Fruit fly (Drosophila melanogaster) whole organism, adult: Measurements from ENCODE around the gene bol.

Source experiments
- CG11617 ChIP-seq: fragments of 200-800 bp; sonication (Bioruptor generic); optimal IDR thresholded peaks from 2 replicates; lab custom pipeline; 2017; ENCODE audit warnings: mild to moderate bottlenecking, missing biosample characterization, missing genetic modification reagents, missing genetic modification characterization
- CG12768 ChIP-seq: fragments of 200-800 bp; sonication (Bioruptor generic); optimal IDR thresholded peaks from 2 replicates; lab custom pipeline; 2017; ENCODE audit warnings: missing biosample characterization, missing genetic modification characterization, mild to moderate bottlenecking, moderate library complexity, missing genetic modification reagents
- CG14711 ChIP-seq: fragments of 200-800 bp; sonication (Bioruptor generic); optimal IDR thresholded peaks from 2 replicates; lab custom pipeline; 2018; ENCODE audit warnings: missing biosample characterization, mild to moderate bottlenecking, missing genetic modification characterization, moderate library complexity
- CG1620 ChIP-seq: fragments of 200-800 bp; sonication (Bioruptor generic); optimal IDR thresholded peaks from 2 replicates; lab custom pipeline; 2016; ENCODE audit warnings: missing biosample characterization, missing genetic modification characterization
- CG33017 ChIP-seq: fragments of 200-800 bp; sonication (Bioruptor generic); optimal IDR thresholded peaks from 2 replicates; lab custom pipeline; 2018; ENCODE audit warnings: missing biosample characterization, mild to moderate bottlenecking, missing genetic modification characterization, moderate library complexity
- CG5204 ChIP-seq: fragments of 200-800 bp; sonication (Bioruptor generic); optimal IDR thresholded peaks from 2 replicates; lab custom pipeline; 2016; ENCODE audit warnings: missing biosample characterization, missing genetic modification characterization
- CG7045 ChIP-seq: fragments of 200-800 bp; sonication (Bioruptor generic); optimal IDR thresholded peaks from 2 replicates; lab custom pipeline; 2017; ENCODE audit warnings: missing biosample characterization, mild to moderate bottlenecking, missing genetic modification characterization
- CG7101 ChIP-seq: fragments of 200-800 bp; sonication (Bioruptor generic); optimal IDR thresholded peaks from 2 replicates; lab custom pipeline; 2018; ENCODE audit warnings: missing biosample characterization, mild to moderate bottlenecking, missing genetic modification characterization, moderate library complexity
- Clk ChIP-seq: fragments of 200-800 bp; sonication (Bioruptor generic); optimal IDR thresholded peaks from 2 replicates; lab custom pipeline; 2017; ENCODE audit warnings: missing biosample characterization, missing genetic modification characterization
- Crg-1 ChIP-seq: fragments of 200-800 bp; sonication (Bioruptor generic); optimal IDR thresholded peaks from 2 replicates; lab custom pipeline; 2016; ENCODE audit warnings: missing biosample characterization, missing genetic modification characterization
- Hr96 ChIP-seq: fragments of 200-800 bp; sonication (Bioruptor generic); optimal IDR thresholded peaks from 2 replicates; lab custom pipeline; 2016; ENCODE audit warnings: missing biosample characterization, missing genetic modification characterization
- Mnt ChIP-seq: fragments of 200-800 bp; sonication (Bioruptor generic); optimal IDR thresholded peaks from 2 replicates; lab custom pipeline; 2016; ENCODE audit warnings: missing biosample characterization, mild to moderate bottlenecking, missing genetic modification characterization
- bab1 ChIP-seq: fragments of 200-800 bp; sonication (Bioruptor generic); optimal IDR thresholded peaks from 3 replicates; lab custom pipeline; 2019; ENCODE audit warnings: missing biosample characterization, mild to moderate bottlenecking, missing genetic modification characterization, moderate library complexity
- cic ChIP-seq: fragments of 200-800 bp; sonication (Bioruptor generic); optimal IDR thresholded peaks from 2 replicates; lab custom pipeline; 2017; ENCODE audit warnings: missing biosample characterization, mild to moderate bottlenecking, missing genetic modification characterization, moderate library complexity
- cnc ChIP-seq, 2 experiments: fragments of >200 bp; optimal IDR thresholded peaks; 2 replicates each; lab custom pipeline; 2017
- kay ChIP-seq: fragments of 200-800 bp; sonication (Bioruptor generic); peaks from one replicate; lab custom pipeline; 2016; ENCODE audit warnings: missing biosample characterization, missing genetic modification characterization, borderline replicate concordance
- ovo ChIP-seq: fragments of 200-800 bp; sonication (Bioruptor generic); optimal IDR thresholded peaks from 2 replicates; lab custom pipeline; 2016; ENCODE audit warnings: missing biosample characterization, missing genetic modification characterization
- pad ChIP-seq: fragments of 200-800 bp; sonication (Bioruptor generic); optimal IDR thresholded peaks from 3 replicates; lab custom pipeline; 2017; ENCODE audit warnings: missing biosample characterization, missing genetic modification characterization, mild to moderate bottlenecking, moderate library complexity, missing genetic modification reagents
- tj ChIP-seq: fragments of 200-800 bp; sonication (Bioruptor generic); optimal IDR thresholded peaks from 3 replicates; lab custom pipeline; 2017; ENCODE audit warnings: missing biosample characterization, mild to moderate bottlenecking, missing genetic modification characterization, moderate library complexity
- toe ChIP-seq: fragments of 200-800 bp; sonication (Bioruptor generic); optimal IDR thresholded peaks from 2 replicates; lab custom pipeline; 2016; ENCODE audit warnings: missing biosample characterization, missing genetic modification characterization

The bol gene

dm6 chr3L:9052798-9053541, 81.2 kb downstream of the bol start:
- TF ChIP-seq cic (GFP tag; lab: Kevin White, UChicago): peak; percentile 65
- TF ChIP-seq ovo (GFP tag; lab: Kevin White, UChicago): no peak
- TF ChIP-seq CG33017 (tag; lab: Kevin White, UChicago): no peak
- no peak for TF ChIP-seq tj (GFP tag; lab: Kevin White, UChicago)
- peak; percentile 43 for TF ChIP-seq Hr96 (GFP tag; lab: Kevin White, UChicago)
- TF ChIP-seq kay (GFP tag; lab: Kevin White, UChicago): peak; percentile 67
- no peak for TF ChIP-seq CG1620 (GFP tag; lab: Kevin White, UChicago)

- TF ChIP-seq CG12768 (GFP tag; lab: Kevin White, UChicago): no peak
- TF ChIP-seq Clk (GFP tag; lab: Kevin White, UChicago): no peak
- TF ChIP-seq bab1 (GFP tag; lab: Kevin White, UChicago): no peak
- TF ChIP-seq cic (GFP tag; lab: Kevin White, UChicago): no peak
- no peak for TF ChIP-seq ovo (GFP tag; lab: Kevin White, UChicago)
- TF ChIP-seq Mnt (GFP tag; lab: Kevin White, UChicago): no peak
- no peak for TF ChIP-seq cnc (optimal IDR thresholded peaks at IDR 0.05; lab: Kevin White, UChicago)
- TF ChIP-seq CG11617 (GFP tag; lab: Kevin White, UChicago): no peak
- TF ChIP-seq CG7101: no peak
- TF ChIP-seq CG1620 (GFP tag; lab: Kevin White, UChicago): no peak
- no peak for TF ChIP-seq CG14711 (tag; lab: Kevin White, UChicago)
- TF ChIP-seq Crg-1 (GFP tag; lab: Kevin White, UChicago): no peak
- TF ChIP-seq pad (GFP tag; lab: Kevin White, UChicago): no peak
- TF ChIP-seq Hr96 (GFP tag; lab: Kevin White, UChicago): no peak
- TF ChIP-seq CG7045: no peak
These were observed 82.4 kb downstream of the bol start for dm6 chr3L:9051830-9052259.

- TF ChIP-seq CG33017 (tag; lab: Kevin White, UChicago) (no peak), kay (GFP tag; lab: Kevin White, UChicago) (no peak), ovo (GFP tag; lab: Kevin White, UChicago) (no peak), Crg-1 (GFP tag; lab: Kevin White, UChicago) (no peak), pad (GFP tag; lab: Kevin White, UChicago) (no peak), tj (GFP tag; lab: Kevin White, UChicago) (no peak), CG5204 (GFP tag; lab: Kevin White, UChicago) (no peak), Hr96 (GFP tag; lab: Kevin White, UChicago) (no peak), Clk (GFP tag; lab: Kevin White, UChicago) (no peak), CG7045 (no peak), cnc (optimal IDR thresholded peaks at IDR 0.05; lab: Kevin White, UChicago) (no peak), toe (no peak), CG1620 (GFP tag; lab: Kevin White, UChicago) (no peak), CG14711 (tag; lab: Kevin White, UChicago) (no peak), CG11617 (GFP tag; lab: Kevin White, UChicago) (no peak), CG12768 (GFP tag; lab: Kevin White, UChicago) (no peak)
These were observed 83.6 kb downstream of the bol start for dm6 chr3L:9050447-9051069.
